Worm (Caenorhabditis elegans): ENCODE data around the gene bbs-8.

DNA sequence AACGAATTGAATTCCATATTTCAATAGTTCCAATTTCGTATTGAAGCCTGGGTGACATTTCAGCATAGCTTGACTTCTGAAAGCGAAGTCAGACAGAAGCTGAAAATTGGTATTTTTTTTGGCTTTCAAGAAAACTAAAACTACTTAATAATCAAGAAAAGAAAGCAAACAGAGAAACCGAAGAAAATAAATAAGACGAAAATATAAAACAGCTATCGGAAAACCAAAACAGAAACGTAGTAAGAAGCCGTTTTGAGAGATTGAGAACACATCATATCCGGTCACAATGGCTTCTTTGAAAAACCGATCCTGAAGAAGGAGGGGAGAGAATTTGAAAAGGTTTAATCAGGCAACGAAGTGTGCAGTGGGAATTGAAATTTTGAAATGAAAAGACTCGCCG, 46.6 kb downstream of the bbs-8 start, which contains the start of gene srg-30:
- TF ChIP-seq lir-3 (tag; optimal IDR thresholded peaks at IDR 0.05; ENCODE audit: poor library complexity): no peak
- no peak for TF ChIP-seq blmp-1 (tag; optimal IDR thresholded peaks at IDR 0.05)
- TF ChIP-seq aly-2 (tag; optimal IDR thresholded peaks at IDR 0.05): no peak
- no peak for TF ChIP-seq unc-130 (tag; optimal IDR thresholded peaks at IDR 0.05)
- TF ChIP-seq mdl-1 (tag; optimal IDR thresholded peaks at IDR 0.05): no peak
- no peak for TF ChIP-seq ama-1 (optimal IDR thresholded peaks at IDR 0.05)
- TF ChIP-seq xbp-1 (tag; optimal IDR thresholded peaks at IDR 0.05): no peak
- TF ChIP-seq egl-27 (tag; optimal IDR thresholded peaks at IDR 0.05): no peak
- TF ChIP-seq elt-2 (tag; optimal IDR thresholded peaks at IDR 0.05): no peak
- TF ChIP-seq lin-35 (GFP tag; optimal IDR thresholded peaks at IDR 0.05): no peak
- no peak for TF ChIP-seq sptf-1 (tag; optimal IDR thresholded peaks at IDR 0.05)
